Worm (Caenorhabditis elegans): ENCODE measurements around the gene T04C12.9.

The T04C12.9 gene

ce11 chrV:11060239-11060984, 2.6 kb downstream of the T04C12.9 start, which contains the start of gene T04C12.11:
T04C12.11 (minus strand) TSS chrV:11060289.
- TF ChIP-seq mls-2 (tag; optimal IDR thresholded peaks at IDR 0.05) (no peak), nhr-76 (tag; optimal IDR thresholded peaks at IDR 0.05) (no peak), mab-5 (tag; optimal IDR thresholded peaks at IDR 0.05) (no peak), pha-4 (tag; optimal IDR thresholded peaks at IDR 0.05) (no peak), mep-1 (tag; optimal IDR thresholded peaks at IDR 0.05) (no peak), lsy-2 (tag; optimal IDR thresholded peaks at IDR 0.05) (no peak), hlh-1 (tag; optimal IDR thresholded peaks at IDR 0.05) (no peak), drap-1 (GFP tag; optimal IDR thresholded peaks at IDR 0.05) (no peak), unc-39 (tag; optimal IDR thresholded peaks at IDR 0.05) (no peak), nhr-12 (tag; optimal IDR thresholded peaks at IDR 0.05) (no peak)

DNA sequence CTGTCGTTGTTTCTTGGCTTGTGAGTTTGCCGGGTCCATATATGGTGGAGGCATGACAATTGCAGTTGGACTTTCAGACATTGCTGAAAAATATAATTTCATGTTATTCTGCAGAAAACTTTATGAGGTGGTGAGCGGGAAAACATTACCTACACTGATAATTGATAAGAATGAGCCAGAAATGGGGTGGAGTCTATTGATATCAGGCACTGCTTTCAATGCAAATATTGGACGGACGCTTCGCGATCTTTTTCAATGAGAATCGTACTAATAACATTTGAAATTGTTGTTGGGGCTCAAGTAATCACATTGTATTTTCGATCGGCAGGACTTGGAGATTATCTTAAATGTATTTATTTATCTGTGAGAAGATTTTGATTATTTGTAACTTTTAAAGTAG, 3.8 kb downstream of the T04C12.9 start, which contains the start of gene T04C12.1:
TSS of gene T04C12.1 (minus strand) at position 90 of the 400 bp plus-strand sequence.
- TF ChIP-seq blmp-1 (tag; optimal IDR thresholded peaks at IDR 0.05) (no peak), flh-1 (GFP tag; optimal IDR thresholded peaks at IDR 0.05) (no peak), elt-1 (tag; optimal IDR thresholded peaks at IDR 0.05; ENCODE audit: borderline replicate concordance, insufficient read depth) (no peak)

DNA sequence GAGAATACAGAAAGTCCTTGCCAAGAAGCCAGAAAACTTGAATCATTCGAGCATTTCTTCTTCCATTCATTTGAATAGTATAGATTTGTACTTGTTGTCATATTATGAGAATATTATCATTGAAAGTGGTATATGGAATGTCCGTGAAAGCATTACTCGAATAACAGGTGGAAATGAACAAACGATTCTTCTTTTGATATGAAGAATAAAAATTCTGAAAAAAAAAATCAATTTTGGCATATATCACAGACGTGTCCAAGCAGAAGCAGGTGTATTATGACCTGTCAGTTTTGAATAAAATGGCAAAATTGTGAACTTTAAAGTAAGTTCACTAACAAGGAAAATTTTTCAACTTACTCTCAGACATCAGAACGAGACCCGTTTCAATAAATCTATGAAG, 6.0 kb downstream of the T04C12.9 start, which contains the start of gene srh-75:
TSS of gene srh-75 (minus strand) at position 101 of the 400 bp plus-strand sequence.
- TF ChIP-seq mls-2 (tag; optimal IDR thresholded peaks at IDR 0.05) (no peak), zip-8 (tag; optimal IDR thresholded peaks at IDR 0.05) (no peak), M03D4.4 (tag; optimal IDR thresholded peaks at IDR 0.05) (no peak), elt-3 (tag; optimal IDR thresholded peaks at IDR 0.05) (no peak), mep-1 (tag; optimal IDR thresholded peaks at IDR 0.05) (no peak), hlh-1 (tag; optimal IDR thresholded peaks at IDR 0.05) (no peak), flh-1 (GFP tag; optimal IDR thresholded peaks at IDR 0.05) (no peak)

- no peak for TF ChIP-seq blmp-1 (tag; optimal IDR thresholded peaks at IDR 0.05)
- no peak for TF ChIP-seq sptf-1 (tag; optimal IDR thresholded peaks at IDR 0.05)
- no peak for TF ChIP-seq ham-2 (GFP tag; optimal IDR thresholded peaks at IDR 0.05)
- no peak for TF ChIP-seq elt-1 (tag; optimal IDR thresholded peaks at IDR 0.05; ENCODE audit: borderline replicate concordance, insufficient read depth)
- TF ChIP-seq lsy-2 (tag; optimal IDR thresholded peaks at IDR 0.05), result no peak
- no peak for TF ChIP-seq mls-2 (tag; optimal IDR thresholded peaks at IDR 0.05)
- TF ChIP-seq unc-62 (GFP tag; optimal IDR thresholded peaks at IDR 0.05), result no peak
- TF ChIP-seq cnd-1 (tag; optimal IDR thresholded peaks at IDR 0.05), result no peak
- TF ChIP-seq unc-120 (tag; optimal IDR thresholded peaks at IDR 0.05; ENCODE audit: poor library complexity, severe bottlenecking), result no peak
- no peak for TF ChIP-seq elt-3 (tag; optimal IDR thresholded peaks at IDR 0.05)
- TF ChIP-seq ztf-11 (tag; optimal IDR thresholded peaks at IDR 0.05), result no peak
- TF ChIP-seq snpc-4 (tag; optimal IDR thresholded peaks at IDR 0.05), result no peak
- TF ChIP-seq mab-5 (tag; optimal IDR thresholded peaks at IDR 0.05), result no peak
- no peak for TF ChIP-seq nhr-76 (tag; optimal IDR thresholded peaks at IDR 0.05)
- no peak for TF ChIP-seq bed-3 (GFP tag; optimal IDR thresholded peaks at IDR 0.05)
Observed at ce11 chrV:11056484-11056883, 6.5 kb downstream of the T04C12.9 start.

DNA sequence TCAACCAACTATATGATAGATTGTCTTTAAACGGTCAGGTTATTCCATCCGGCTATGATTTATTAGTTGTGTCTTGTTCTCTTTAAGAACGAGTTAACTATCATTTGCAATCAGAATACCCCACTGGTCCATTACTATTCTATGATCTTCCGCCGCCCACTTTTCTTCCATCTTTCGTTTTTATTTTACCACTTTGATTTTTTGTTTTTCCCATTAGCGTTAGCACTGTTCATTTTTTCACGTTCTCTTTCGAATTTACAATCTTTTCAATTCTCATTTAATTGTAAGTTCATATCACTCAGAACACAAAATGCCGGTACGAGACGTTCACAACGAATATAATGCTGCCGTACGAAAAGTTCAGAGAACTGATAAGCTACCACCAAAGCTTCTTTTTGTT, 9.2 kb downstream of the T04C12.9 start, which contains the start of gene T04C12.7:
TSS of gene T04C12.7 (plus strand) at position 301 of the 400 bp plus-strand sequence.
- no peak for TF ChIP-seq mep-1 (tag; optimal IDR thresholded peaks at IDR 0.05)
- TF ChIP-seq mab-5 (tag; optimal IDR thresholded peaks at IDR 0.05), result no peak
- TF ChIP-seq nhr-28 (tag; optimal IDR thresholded peaks at IDR 0.05), result no peak
- TF ChIP-seq ztf-11 (tag; optimal IDR thresholded peaks at IDR 0.05), result no peak

DNA sequence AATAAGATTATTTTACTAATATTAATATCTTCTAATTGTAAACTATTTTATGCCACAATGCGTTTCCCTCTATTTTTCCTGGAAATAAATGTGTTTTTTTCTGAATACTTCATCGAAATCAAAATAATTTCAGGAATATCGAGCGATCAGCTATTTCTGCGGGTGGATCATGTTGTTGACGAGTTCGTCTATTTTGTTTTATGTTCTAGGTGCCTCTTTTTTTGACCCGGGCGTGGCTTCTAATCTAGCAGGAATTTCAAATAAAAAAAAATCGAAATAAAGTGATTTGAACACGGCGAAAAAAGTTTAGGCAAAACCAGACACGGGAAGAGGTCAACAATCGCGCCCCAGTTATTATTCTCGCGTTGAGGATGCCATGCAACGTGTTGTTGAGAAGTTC, 11.1 kb downstream of the T04C12.9 start, which contains the start of gene T04C12.33:
TSS of gene T04C12.33 (plus strand) at position 301 of the 400 bp plus-strand sequence.
- no peak for TF ChIP-seq blmp-1 (tag; optimal IDR thresholded peaks at IDR 0.05)
- TF ChIP-seq lsy-2 (tag; optimal IDR thresholded peaks at IDR 0.05), result no peak
- no peak for TF ChIP-seq ceh-39 (tag; optimal IDR thresholded peaks at IDR 0.05)
- TF ChIP-seq elt-1 (tag; optimal IDR thresholded peaks at IDR 0.05; ENCODE audit: borderline replicate concordance, insufficient read depth), result no peak
- TF ChIP-seq ham-2 (GFP tag; optimal IDR thresholded peaks at IDR 0.05), result no peak
- no peak for TF ChIP-seq lin-13 (tag; optimal IDR thresholded peaks at IDR 0.05)
- TF ChIP-seq bed-3 (GFP tag; optimal IDR thresholded peaks at IDR 0.05), result no peak
- TF ChIP-seq hlh-1 (tag; optimal IDR thresholded peaks at IDR 0.05), result no peak
- no peak for TF ChIP-seq elt-3 (tag; optimal IDR thresholded peaks at IDR 0.05)
- TF ChIP-seq lin-32 (GFP tag; optimal IDR thresholded peaks at IDR 0.05), result no peak
- no peak for TF ChIP-seq sptf-1 (tag; optimal IDR thresholded peaks at IDR 0.05)
- no peak for TF ChIP-seq ces-1 (GFP tag; optimal IDR thresholded peaks at IDR 0.05)
- TF ChIP-seq ceh-83 (GFP tag; optimal IDR thresholded peaks at IDR 0.05), result no peak
- no peak for TF ChIP-seq unc-39 (tag; optimal IDR thresholded peaks at IDR 0.05)
- no peak for TF ChIP-seq nhr-12 (tag; optimal IDR thresholded peaks at IDR 0.05)
- TF ChIP-seq mab-5 (tag; optimal IDR thresholded peaks at IDR 0.05), result no peak
- no peak for TF ChIP-seq cnd-1 (tag; optimal IDR thresholded peaks at IDR 0.05)
- TF ChIP-seq zip-8 (tag; optimal IDR thresholded peaks at IDR 0.05), result no peak
- TF ChIP-seq sem-2 (GFP tag; optimal IDR thresholded peaks at IDR 0.05), result no peak
